Worm (Caenorhabditis elegans): ENCODE measurements around the gene K09C8.9.

K09C8.9 gene

DNA sequence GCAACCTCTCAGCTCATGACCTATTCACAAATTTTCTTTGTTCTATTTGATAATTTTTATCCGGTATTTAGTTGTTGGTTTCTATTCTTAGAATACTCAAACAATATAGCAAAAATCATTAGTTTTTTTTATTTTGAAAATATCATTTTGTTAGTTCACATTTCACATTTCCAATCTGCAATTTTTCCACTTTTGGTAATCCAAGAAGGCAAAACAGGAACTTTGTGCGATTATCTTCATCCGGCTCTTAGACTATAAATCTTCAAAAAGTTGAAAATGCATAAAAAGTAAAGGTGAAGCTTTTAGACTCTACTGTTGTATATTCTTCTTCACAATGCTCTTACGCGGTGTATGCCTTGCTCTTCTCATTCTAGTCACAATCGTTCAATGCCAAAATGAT lies 9.2 kb downstream of the K09C8.9 start, which contains the start of gene nlp-19:
TSS of gene nlp-19 (plus strand) at position 301 of the 400 bp plus-strand sequence.
- TF ChIP-seq ztf-23 (GFP tag; IDR thresholded peaks at IDR 0.05) = no peak

DNA sequence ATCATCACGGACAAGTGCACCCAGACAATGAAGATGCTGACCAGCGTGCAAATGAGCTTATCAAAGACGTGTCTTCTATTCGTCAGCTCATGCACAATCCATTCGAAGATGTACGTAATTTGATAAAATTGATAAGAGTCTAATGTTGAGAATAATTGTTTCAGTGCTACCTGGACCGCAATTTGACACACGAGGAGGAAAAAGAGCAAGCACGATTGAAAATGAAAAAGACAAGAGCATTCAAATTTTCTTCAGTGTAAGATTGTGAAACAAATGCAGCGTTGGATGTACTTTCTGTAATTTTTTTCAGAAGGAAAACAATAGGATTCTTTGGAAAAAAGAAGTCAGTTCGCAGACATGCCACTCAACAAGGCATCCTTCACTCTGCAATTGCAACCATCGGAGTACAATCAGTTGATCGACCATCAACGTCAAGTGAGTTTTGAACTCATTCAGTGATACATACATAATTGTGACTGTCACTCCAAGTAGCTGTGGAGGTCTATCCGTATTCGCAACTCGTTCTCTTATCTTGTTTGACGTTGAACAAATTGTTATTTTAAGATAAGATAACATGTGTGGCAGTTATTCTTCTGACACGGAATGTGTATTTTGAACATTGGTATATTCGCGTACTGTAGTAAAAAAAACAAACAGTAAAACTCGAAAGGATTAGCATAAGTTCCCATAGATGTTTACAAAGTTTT lies 10.5 kb downstream of the K09C8.9 start:
- TF ChIP-seq ztf-23 (GFP tag; IDR thresholded peaks at IDR 0.05) = no peak
- TF ChIP-seq tab-1 (GFP tag; IDR thresholded peaks at IDR 0.05) = no peak
- no peak for TF ChIP-seq ztf-29 (GFP tag; IDR thresholded peaks at IDR 0.05)
- no peak for TF ChIP-seq T22C8.4 (GFP tag; IDR thresholded peaks at IDR 0.05)
- no peak for TF ChIP-seq klf-2 (GFP tag; conservative IDR thresholded peaks at IDR 0.05)
- no peak for TF ChIP-seq ref-1 (GFP tag; conservative IDR thresholded peaks at IDR 0.05)
- TF ChIP-seq flt-1 (GFP tag; IDR thresholded peaks at IDR 0.05) = no peak

DNA sequence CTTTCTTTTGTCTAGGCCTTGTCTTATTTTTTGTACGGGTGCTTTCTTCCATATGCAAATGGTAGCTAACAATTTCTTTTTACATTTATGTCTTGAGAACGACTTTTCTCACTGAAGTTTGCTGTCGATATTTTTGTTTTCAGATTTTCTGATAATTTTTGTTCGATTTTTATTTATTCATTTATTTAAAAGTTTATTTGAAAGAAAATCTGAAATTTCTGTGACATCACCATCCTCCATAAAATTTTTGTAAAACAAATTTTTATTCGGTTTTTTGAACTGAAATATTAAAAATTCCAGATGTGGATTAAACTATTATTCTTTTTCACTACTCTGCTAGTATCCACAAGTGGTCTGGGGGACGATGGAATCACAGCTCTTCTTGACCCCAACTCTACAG lies 13.8 kb downstream of the K09C8.9 start, which contains the start of gene pbo-4:
TSS of gene pbo-4 (plus strand) at position 301 of the 400 bp plus-strand sequence.
- TF ChIP-seq flt-1 (GFP tag; IDR thresholded peaks at IDR 0.05) (no peak), ztf-29 (GFP tag; IDR thresholded peaks at IDR 0.05) (no peak), T22C8.4 (GFP tag; IDR thresholded peaks at IDR 0.05) (no peak), ref-1 (GFP tag; conservative IDR thresholded peaks at IDR 0.05) (no peak), tab-1 (GFP tag; IDR thresholded peaks at IDR 0.05) (no peak), med-1 (GFP tag; optimal IDR thresholded peaks at IDR 0.05; ENCODE audit: insufficient read depth) (no peak), ztf-23 (GFP tag; IDR thresholded peaks at IDR 0.05) (no peak)

DNA sequence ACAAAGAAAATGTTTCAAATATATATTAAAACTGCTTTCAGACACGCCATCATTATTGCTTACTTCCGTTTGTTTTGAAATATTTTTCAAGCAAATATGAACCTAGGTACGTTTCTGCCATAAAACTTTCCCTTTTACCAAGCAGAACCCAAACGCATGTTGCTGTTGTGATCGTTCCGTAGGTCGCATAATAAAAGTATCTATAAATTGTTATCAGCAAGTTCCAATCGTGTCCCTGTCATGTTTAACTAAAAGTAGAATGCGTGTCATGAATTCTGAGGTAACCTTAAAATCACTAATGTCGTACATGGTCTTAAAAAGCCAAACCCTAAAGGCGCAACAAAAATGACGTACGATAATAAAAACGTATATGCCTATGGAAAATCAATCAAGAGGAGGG lies 15.7 kb downstream of the K09C8.9 start:
- TF ChIP-seq tab-1 (GFP tag; IDR thresholded peaks at IDR 0.05) (no peak), med-1 (GFP tag; optimal IDR thresholded peaks at IDR 0.05; ENCODE audit: insufficient read depth) (no peak), flt-1 (GFP tag; IDR thresholded peaks at IDR 0.05) (no peak), T22C8.4 (GFP tag; IDR thresholded peaks at IDR 0.05) (no peak), ref-1 (GFP tag; conservative IDR thresholded peaks at IDR 0.05) (no peak), klf-2 (GFP tag; conservative IDR thresholded peaks at IDR 0.05) (no peak), ztf-23 (GFP tag; IDR thresholded peaks at IDR 0.05) (no peak), cog-1 (tag; optimal IDR thresholded peaks at IDR 0.05) (no peak), ztf-29 (GFP tag; IDR thresholded peaks at IDR 0.05) (no peak)

DNA sequence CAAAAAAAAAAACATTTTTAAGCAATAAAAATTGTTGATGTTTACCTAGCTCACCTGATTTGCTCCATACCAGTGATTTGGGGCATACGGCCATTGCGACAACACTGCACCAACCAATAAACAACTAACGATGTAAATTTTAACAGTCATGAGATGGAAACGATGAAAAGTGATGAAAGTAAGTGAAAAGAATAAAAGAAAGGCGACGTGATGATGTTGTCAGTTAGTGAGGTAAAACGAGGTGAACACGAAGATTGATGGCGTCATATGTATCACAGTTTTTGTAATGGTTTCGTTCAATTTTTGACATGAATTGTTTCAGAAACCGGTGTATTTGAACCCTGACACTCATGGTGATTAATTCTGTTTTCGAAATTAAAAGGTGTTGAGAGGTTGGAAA lies 16.4 kb downstream of the K09C8.9 start, which contains the start of gene K09C8.7:
TSS of gene K09C8.7 (minus strand) at position 226 of the 400 bp plus-strand sequence.
- no peak for TF ChIP-seq med-1 (GFP tag; optimal IDR thresholded peaks at IDR 0.05; ENCODE audit: insufficient read depth)
- TF ChIP-seq T22C8.4 (GFP tag; IDR thresholded peaks at IDR 0.05) = no peak

DNA sequence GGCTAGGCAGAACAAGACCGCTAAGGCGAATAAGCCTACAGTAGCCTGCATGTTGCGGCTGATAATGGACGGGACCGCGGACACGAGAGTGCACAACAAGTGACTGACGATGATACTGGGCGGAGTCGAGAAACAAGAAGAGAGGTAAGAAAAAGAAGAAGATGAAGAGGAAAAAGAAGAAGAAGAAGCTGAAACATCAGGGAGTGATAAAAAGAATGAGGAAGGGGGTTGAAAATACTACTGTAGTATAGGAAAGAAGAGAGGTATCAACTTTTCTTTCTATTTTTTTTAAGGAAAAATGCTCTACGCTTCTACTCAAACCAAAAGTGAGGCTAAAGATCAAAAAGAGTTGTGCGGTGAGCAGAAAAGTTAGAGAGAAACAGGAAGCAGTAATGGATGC lies 18.7 kb downstream of the K09C8.9 start, which contains the start of gene T21B6.3:
TSS of gene T21B6.3 (minus strand) at position 101 of the 400 bp plus-strand sequence.
- TF ChIP-seq med-1 (GFP tag; optimal IDR thresholded peaks at IDR 0.05; ENCODE audit: insufficient read depth) = no peak
- no peak for TF ChIP-seq tab-1 (GFP tag; IDR thresholded peaks at IDR 0.05)
- TF ChIP-seq cog-1 (tag; optimal IDR thresholded peaks at IDR 0.05) = no peak
- TF ChIP-seq ztf-23 (GFP tag; IDR thresholded peaks at IDR 0.05) = no peak
- TF ChIP-seq ztf-29 (GFP tag; IDR thresholded peaks at IDR 0.05) = no peak
- no peak for TF ChIP-seq ref-1 (GFP tag; conservative IDR thresholded peaks at IDR 0.05)
- TF ChIP-seq klf-2 (GFP tag; conservative IDR thresholded peaks at IDR 0.05) = no peak
- no peak for TF ChIP-seq T22C8.4 (GFP tag; IDR thresholded peaks at IDR 0.05)
- no peak for TF ChIP-seq flt-1 (GFP tag; IDR thresholded peaks at IDR 0.05)

DNA sequence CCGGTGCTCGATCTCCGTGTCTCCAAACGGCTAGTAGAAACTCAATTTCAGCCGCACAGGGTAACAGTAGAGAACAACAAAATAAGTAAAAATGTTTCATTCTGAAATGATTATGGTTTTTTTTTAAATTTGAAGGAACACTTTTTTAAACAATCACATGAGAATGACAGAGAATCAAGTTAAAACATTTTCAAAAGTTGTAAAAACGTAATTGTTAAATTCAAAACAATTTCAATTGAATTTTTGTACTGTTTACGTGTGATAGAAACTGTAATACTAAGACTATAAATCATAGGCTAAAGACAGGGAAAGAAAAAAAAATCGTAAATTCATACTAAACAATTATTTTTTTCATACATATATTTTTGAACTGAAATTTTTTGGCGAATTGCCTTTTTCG lies 26.3 kb downstream of the K09C8.9 start, which contains the start of gene pho-7:
TSS of gene pho-7 (minus strand) at position 101 of the 400 bp plus-strand sequence.
- no peak for TF ChIP-seq klf-2 (GFP tag; conservative IDR thresholded peaks at IDR 0.05)
- TF ChIP-seq ztf-23 (GFP tag; IDR thresholded peaks at IDR 0.05) = no peak
- TF ChIP-seq flt-1 (GFP tag; IDR thresholded peaks at IDR 0.05) = no peak
- no peak for TF ChIP-seq cog-1 (tag; optimal IDR thresholded peaks at IDR 0.05)
- TF ChIP-seq med-1 (GFP tag; optimal IDR thresholded peaks at IDR 0.05; ENCODE audit: insufficient read depth) = no peak
- no peak for TF ChIP-seq T22C8.4 (GFP tag; IDR thresholded peaks at IDR 0.05)
- TF ChIP-seq ztf-29 (GFP tag; IDR thresholded peaks at IDR 0.05) = no peak

DNA sequence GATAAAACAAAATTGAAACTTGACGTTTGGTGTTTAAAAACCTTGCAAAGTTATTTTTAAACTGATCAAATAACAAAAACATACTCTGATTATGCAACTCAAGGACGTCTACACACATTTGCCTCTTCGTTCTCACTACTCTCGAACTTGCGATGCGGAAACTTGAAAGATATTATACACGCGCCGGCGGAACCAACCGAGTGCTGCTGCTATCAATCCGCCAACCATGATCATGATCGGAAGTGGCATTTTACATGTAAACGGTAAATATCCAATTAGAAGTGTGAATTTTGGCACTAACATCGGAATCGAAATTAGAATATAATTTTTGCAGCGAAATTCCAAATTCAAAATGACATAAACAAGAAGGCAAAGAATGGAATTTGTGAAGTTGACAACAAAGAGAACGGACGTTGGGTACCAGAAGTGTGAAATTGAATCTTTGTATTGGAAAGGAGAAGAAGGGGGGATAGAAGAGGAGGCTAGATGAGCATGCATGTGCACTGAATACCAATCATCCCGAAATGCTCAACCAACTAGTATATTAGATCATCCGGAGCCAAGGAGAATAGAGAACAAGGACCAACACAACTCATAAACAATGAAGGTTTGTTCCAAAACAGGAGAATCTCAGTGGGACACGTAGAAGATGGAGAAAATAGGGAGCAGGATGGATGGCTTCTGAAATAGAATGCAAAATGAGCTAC lies 34.1 kb downstream of the K09C8.9 start:
- TF ChIP-seq cog-1 (tag; optimal IDR thresholded peaks at IDR 0.05) (no peak), ztf-23 (GFP tag; IDR thresholded peaks at IDR 0.05) (no peak), flt-1 (GFP tag; IDR thresholded peaks at IDR 0.05) (no peak), T22C8.4 (GFP tag; IDR thresholded peaks at IDR 0.05) (no peak), klf-2 (GFP tag; conservative IDR thresholded peaks at IDR 0.05) (no peak), tab-1 (GFP tag; IDR thresholded peaks at IDR 0.05) (no peak), ztf-29 (GFP tag; IDR thresholded peaks at IDR 0.05) (no peak)

DNA sequence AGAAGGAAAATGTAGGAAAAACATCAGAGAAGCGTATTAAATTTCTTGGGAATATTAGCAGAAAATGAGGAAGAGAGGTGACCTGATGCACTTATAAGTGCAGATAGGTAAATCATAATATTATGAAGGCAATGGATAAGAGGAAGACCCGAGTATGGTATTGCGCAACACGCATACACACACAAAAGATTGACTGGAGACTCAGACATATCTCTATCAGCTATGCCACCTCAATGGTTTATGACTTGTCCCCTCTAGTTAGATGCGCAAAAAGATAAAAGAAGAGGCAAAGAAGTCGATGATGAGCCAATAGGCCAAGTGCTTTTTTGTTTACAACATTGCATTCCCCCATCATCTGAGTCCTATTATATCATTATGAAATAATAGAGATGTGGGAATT lies 35.5 kb downstream of the K09C8.9 start:
- no peak for TF ChIP-seq T22C8.4 (GFP tag; IDR thresholded peaks at IDR 0.05)
- no peak for TF ChIP-seq klf-2 (GFP tag; conservative IDR thresholded peaks at IDR 0.05)
- TF ChIP-seq med-1 (GFP tag; optimal IDR thresholded peaks at IDR 0.05; ENCODE audit: insufficient read depth) = no peak
- TF ChIP-seq ref-1 (GFP tag; conservative IDR thresholded peaks at IDR 0.05) = no peak
- no peak for TF ChIP-seq tab-1 (GFP tag; IDR thresholded peaks at IDR 0.05)
- TF ChIP-seq cog-1 (tag; optimal IDR thresholded peaks at IDR 0.05) = no peak
- no peak for TF ChIP-seq ztf-23 (GFP tag; IDR thresholded peaks at IDR 0.05)
- no peak for TF ChIP-seq flt-1 (GFP tag; IDR thresholded peaks at IDR 0.05)
- TF ChIP-seq ztf-29 (GFP tag; IDR thresholded peaks at IDR 0.05) = no peak

Data from whole organism, midembryonic.